Worm (Caenorhabditis elegans) whole organism, L4/young adult: ENCODE measurements around the gene idpb-2.

ENCODE experiments used
- W03F9.2 ChIP-seq: fragments of 150-350 bp; optimal IDR thresholded peaks from 2 replicates; lab custom pipeline; 2014; ENCODE audit warnings: missing biosample characterization, missing genetic modification characterization
- dao-5 ChIP-seq: sonication (generic microtip); optimal IDR thresholded peaks from 2 replicates; lab custom pipeline; 2016; ENCODE audit warnings: missing genotype, missing genetic modification characterization, moderate library complexity, missing compliant biosample characterization
- him-1 ChIP-seq: sonication (generic microtip); optimal IDR thresholded peaks from 2 replicates; lab custom pipeline; 2016; ENCODE audit warnings: missing genotype, missing genetic modification reagents, missing genetic modification characterization, missing compliant biosample characterization

DNA sequence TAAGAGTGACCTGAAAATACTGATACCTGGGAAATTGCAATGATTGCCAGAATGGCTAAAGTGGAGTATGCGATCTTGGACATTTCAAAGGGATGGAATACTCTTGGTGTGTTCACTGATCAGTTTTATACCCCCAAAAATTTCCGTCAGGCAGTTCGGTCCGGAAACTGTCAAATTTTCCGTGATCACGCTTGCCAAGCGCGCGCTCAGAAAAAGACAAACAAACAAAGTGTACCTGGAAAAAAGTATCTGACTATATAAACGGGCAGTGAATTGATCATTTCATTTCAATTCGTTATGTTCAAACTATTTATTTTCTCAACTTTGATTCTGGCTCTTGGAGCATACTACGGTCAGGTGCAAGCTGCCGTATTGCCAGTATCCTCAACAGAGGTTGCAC, 32.3 kb upstream of the idpb-2 start, which contains the start of the genes idpb-3 and idpb-1:
- TF ChIP-seq W03F9.2 (tag; lab: Kevin White, UChicago) (no peak), dao-5 (no peak), him-1 (tag; lab: Kevin White, UChicago) (no peak)
